Fruit fly (Drosophila melanogaster) whole organism, pupa: Measurements from ENCODE around the gene CG43965.

Source experiments
- CG13204 ChIP-seq: fragments of 200-800 bp; sonication (Bioruptor generic); optimal IDR thresholded peaks from 2 replicates; lab custom pipeline; 2018; ENCODE audit warnings: missing biosample characterization, mild to moderate bottlenecking, missing genetic modification characterization, moderate library complexity
- CG17806 ChIP-seq: fragments of 200-800 bp; sonication (Bioruptor generic); optimal IDR thresholded peaks from 2 replicates; lab custom pipeline; 2018; ENCODE audit warnings: missing biosample characterization, mild to moderate bottlenecking, missing genetic modification characterization, moderate library complexity
- CG34367 ChIP-seq: fragments of 200-800 bp; sonication (Bioruptor generic); optimal IDR thresholded peaks from 2 replicates; lab custom pipeline; 2018; ENCODE audit warnings: missing biosample characterization, mild to moderate bottlenecking, missing genetic modification characterization
- CG4496 ChIP-seq: fragments of 200-800 bp; sonication (Bioruptor generic); IDR thresholded peaks from 3 replicates; pipeline ENCODE4 v1.3.6; 2022; ENCODE audit warnings: missing biosample characterization, missing genetic modification characterization
- CG9948 ChIP-seq: fragments of 200-800 bp; sonication (Bioruptor generic); optimal IDR thresholded peaks from 2 replicates; lab custom pipeline; 2018; ENCODE audit warnings: missing biosample characterization, mild to moderate bottlenecking, missing genetic modification characterization, moderate library complexity
- D1 ChIP-seq: fragments of 200-800 bp; sonication (Bioruptor generic); optimal IDR thresholded peaks from 2 replicates; lab custom pipeline; 2018; ENCODE audit warnings: missing biosample characterization, mild to moderate bottlenecking, missing genetic modification characterization, moderate library complexity
- Ets98B ChIP-seq: fragments of 200-800 bp; sonication (Bioruptor generic); IDR thresholded peaks from 2 replicates; pipeline ENCODE4 v1.3.6; 2022; ENCODE audit warnings: missing biosample characterization, missing genetic modification characterization
- Pif1A ChIP-seq: fragments of 200-800 bp; sonication (Bioruptor generic); optimal IDR thresholded peaks from 3 replicates; lab custom pipeline; 2016; ENCODE audit warnings: missing biosample characterization, missing genetic modification characterization
- Pif1B ChIP-seq: fragments of 200-800 bp; sonication (Bioruptor generic); optimal IDR thresholded peaks from 3 replicates; lab custom pipeline; 2016; ENCODE audit warnings: missing biosample characterization, missing genetic modification characterization
- Snoo ChIP-seq: fragments of 200-800 bp; sonication (Bioruptor generic); optimal IDR thresholded peaks from 3 replicates; lab custom pipeline; 2017; ENCODE audit warnings: missing biosample characterization, mild to moderate bottlenecking, missing genetic modification characterization, inconsistent platforms
- fd96Ca ChIP-seq: fragments of 200-800 bp; sonication (Bioruptor generic); IDR thresholded peaks from 3 replicates; pipeline ENCODE4 v1.3.6; 2022; ENCODE audit warnings: missing biosample characterization, missing genetic modification characterization
- rn ChIP-seq: fragments of 200-800 bp; sonication (Bioruptor generic); IDR thresholded peaks from 2 replicates; pipeline ENCODE4 v1.3.6; 2022; ENCODE audit warnings: missing biosample characterization, missing genetic modification characterization

- TF ChIP-seq fd96Ca (peak; percentile 24; the same call in 1 of the 3 replicates), Ets98B (GFP tag; lab: Robert Waterston, UW) (peak; percentile 70), D1 (tag; lab: Kevin White, UChicago) (no peak), Pif1A (GFP tag; lab: Kevin White, UChicago) (no peak), CG17806 (no peak), Snoo (no peak), rn (GFP tag; lab: Robert Waterston, UW) (peak; percentile 24; the same call in 1 of the 2 replicates), CG4496 (GFP tag; lab: Robert Waterston, UW) (peak; percentile 58; the same call in 2 of the 3 replicates), CG13204 (GFP tag; lab: Kevin White, UChicago) (no peak), CG9948 (tag; lab: Kevin White, UChicago) (no peak), CG34367 (tag; lab: Kevin White, UChicago) (no peak), Pif1B (GFP tag; lab: Kevin White, UChicago) (no peak)
Observed at dm6 chr3L:8751262-8751661, 25.7 kb upstream of the CG43965 start.
